Fruit fly (Drosophila melanogaster) whole organism, embryonic: Measurements from ENCODE around the gene CG10589.
A peak's percentile ranks its signal among the peaks of the same experiment; 100 is the strongest.

Experiments used
- ATbp ChIP-seq: fragments of 200-800 bp; sonication (Bioruptor generic); optimal IDR thresholded peaks from 2 replicates; lab custom pipeline; 2017; ENCODE audit warnings: missing biosample characterization, mild to moderate bottlenecking, missing genetic modification characterization, missing genetic modification reagents
- Ada2b ChIP-seq: fragments of 200-800 bp; sonication (Bioruptor generic); IDR thresholded peaks from 2 replicates; pipeline ENCODE4 v1.3.6; 2022; ENCODE audit warnings: missing biosample characterization, missing genetic modification characterization
- Aef1 ChIP-seq: fragments of 200-800 bp; sonication (Bioruptor generic); IDR thresholded peaks from 3 replicates; pipeline ENCODE4 v1.3.6; 2022; ENCODE audit warnings: missing biosample characterization, missing genetic modification characterization
- CG11093 ChIP-seq: fragments of 200-800 bp; sonication (Bioruptor generic); IDR thresholded peaks from 3 replicates; pipeline ENCODE4 v1.3.6; 2022; ENCODE audit warnings: missing biosample characterization, missing genetic modification characterization
- CG11398 ChIP-seq: fragments of 200-800 bp; sonication (Bioruptor generic); optimal IDR thresholded peaks from 2 replicates; lab custom pipeline; 2016; ENCODE audit warnings: missing biosample characterization, missing genetic modification characterization
- CG12769 ChIP-seq: fragments of 200-800 bp; sonication (Bioruptor generic); optimal IDR thresholded peaks from 2 replicates; lab custom pipeline; 2019; ENCODE audit warnings: missing biosample characterization, mild to moderate bottlenecking, missing genetic modification characterization, moderate library complexity
- CG13123 ChIP-seq: fragments of 200-800 bp; sonication (Bioruptor generic); optimal IDR thresholded peaks from 2 replicates; lab custom pipeline; 2016; ENCODE audit warnings: missing biosample characterization, missing genetic modification characterization
- CG1602 ChIP-seq: fragments of 200-800 bp; sonication (Bioruptor generic); optimal IDR thresholded peaks from 3 replicates; lab custom pipeline; 2016; ENCODE audit warnings: missing biosample characterization, missing genetic modification characterization
- CG16779 ChIP-seq: fragments of 200-800 bp; sonication (Bioruptor generic); IDR thresholded peaks from 2 replicates; pipeline ENCODE4 v1.3.6; 2022; ENCODE audit warnings: missing biosample characterization, missing genetic modification characterization
- CG17612 ChIP-seq: fragments of 200-800 bp; sonication (Bioruptor generic); IDR thresholded peaks from 2 replicates; pipeline ENCODE4 v1.3.6; 2022; ENCODE audit warnings: missing biosample characterization, missing genetic modification characterization
- CG17912 ChIP-seq: fragments of 200-800 bp; sonication (Bioruptor generic); optimal IDR thresholded peaks from 2 replicates; lab custom pipeline; 2018; ENCODE audit warnings: missing biosample characterization, mild to moderate bottlenecking, missing genetic modification characterization
- CG2712 ChIP-seq: fragments of 200-800 bp; optimal IDR thresholded peaks from 3 replicates; lab custom pipeline; 2019; ENCODE audit warnings: missing biosample characterization, mild to moderate bottlenecking, missing genetic modification characterization, moderate library complexity
- CG3065 ChIP-seq: fragments of 200-800 bp; sonication (Bioruptor generic); optimal IDR thresholded peaks from 2 replicates; lab custom pipeline; 2016; ENCODE audit warnings: missing biosample characterization, missing genetic modification characterization
- CG4617 ChIP-seq: fragments of 200-800 bp; sonication (Bioruptor generic); optimal IDR thresholded peaks from 3 replicates; lab custom pipeline; 2016; ENCODE audit warnings: missing biosample characterization, missing genetic modification characterization, borderline replicate concordance
- CG6765 ChIP-seq: fragments of 200-800 bp; sonication (Bioruptor generic); optimal IDR thresholded peaks from 3 replicates; lab custom pipeline; 2017; ENCODE audit warnings: missing biosample characterization, mild to moderate bottlenecking, missing genetic modification characterization
- CG7786 ChIP-seq: fragments of 200-800 bp; sonication (Bioruptor generic); optimal IDR thresholded peaks from 2 replicates; lab custom pipeline; 2016; ENCODE audit warnings: missing biosample characterization, missing genetic modification characterization
- CG9727 ChIP-seq: fragments of 200-800 bp; sonication (Bioruptor generic); optimal IDR thresholded peaks from 3 replicates; lab custom pipeline; 2017; ENCODE audit warnings: missing biosample characterization, mild to moderate bottlenecking, missing genetic modification characterization
- CG9817 ChIP-seq: fragments of 200-800 bp; sonication (Bioruptor generic); optimal IDR thresholded peaks from 2 replicates; lab custom pipeline; 2018; ENCODE audit warnings: missing biosample characterization, mild to moderate bottlenecking, missing genetic modification characterization, moderate library complexity
- CoRest ChIP-seq: fragments of 200-800 bp; sonication (Bioruptor generic); optimal IDR thresholded peaks from 3 replicates; lab custom pipeline; 2018; ENCODE audit warnings: missing biosample characterization, mild to moderate bottlenecking, missing genetic modification characterization, moderate library complexity
- Dad ChIP-seq: fragments of 200-800 bp; sonication (Bioruptor generic); optimal IDR thresholded peaks from 3 replicates; lab custom pipeline; 2016; ENCODE audit warnings: missing biosample characterization, missing genetic modification characterization
- Dbx ChIP-seq: fragments of 200-800 bp; sonication (Bioruptor generic); IDR thresholded peaks from 3 replicates; pipeline ENCODE4 v1.3.6; 2022; ENCODE audit warnings: missing biosample characterization, missing genetic modification characterization
- Deaf1 ChIP-seq: fragments of 200-800 bp; optimal IDR thresholded peaks from 3 replicates; lab custom pipeline; 2019; ENCODE audit warnings: missing biosample characterization, mild to moderate bottlenecking, missing genetic modification characterization, moderate library complexity
- E2f2 ChIP-seq: fragments of 200-800 bp; sonication (Bioruptor generic); IDR thresholded peaks from 2 replicates; pipeline ENCODE4 v1.3.6; 2022; ENCODE audit warnings: missing biosample characterization, missing genetic modification characterization
- Hmr ChIP-seq: fragments of 200-800 bp; sonication (Bioruptor generic); optimal IDR thresholded peaks from 3 replicates; lab custom pipeline; 2017; ENCODE audit warnings: mild to moderate bottlenecking, missing biosample characterization, missing genetic modification reagents, missing genetic modification characterization
- Hr39 ChIP-seq: fragments of >200 bp; optimal IDR thresholded peaks from 2 replicates; lab custom pipeline; 2017
- MBD-R2 ChIP-seq: fragments of 200-800 bp; sonication (Bioruptor generic); IDR thresholded peaks from 2 replicates; pipeline ENCODE4 v1.3.6; 2022; ENCODE audit warnings: missing biosample characterization, missing genetic modification characterization
- Med ChIP-seq: fragments of 200-800 bp; sonication (Bioruptor generic); peaks from one replicate; lab custom pipeline; 2016; ENCODE audit warnings: missing biosample characterization, missing genetic modification characterization, mild to moderate bottlenecking, inconsistent platforms, moderate library complexity
- Mrtf ChIP-seq: fragments of 200-800 bp; sonication (Bioruptor generic); IDR thresholded peaks from 3 replicates; pipeline ENCODE4 v1.3.6; 2022; ENCODE audit warnings: missing biosample characterization, missing genetic modification characterization
- Neu2 ChIP-seq: fragments of 200-800 bp; sonication (Bioruptor generic); optimal IDR thresholded peaks from 3 replicates; lab custom pipeline; 2016; ENCODE audit warnings: missing biosample characterization, missing genetic modification characterization, borderline replicate concordance
- Poxn ChIP-seq: fragments of 200-800 bp; sonication (Bioruptor generic); IDR thresholded peaks from 2 replicates; pipeline ENCODE4 v1.3.6; 2022; ENCODE audit warnings: missing biosample characterization, missing genetic modification characterization
- Six4 ChIP-seq: fragments of 200-800 bp; sonication (Bioruptor generic); optimal IDR thresholded peaks from 2 replicates; lab custom pipeline; 2016; ENCODE audit warnings: missing biosample characterization, missing genetic modification characterization
- Sry-β ChIP-seq: fragments of 200-800 bp; sonication (Bioruptor generic); optimal IDR thresholded peaks from 2 replicates; lab custom pipeline; 2018; ENCODE audit warnings: missing biosample characterization, mild to moderate bottlenecking, missing genetic modification characterization, moderate library complexity
- ac ChIP-seq: fragments of 200-800 bp; sonication (Bioruptor generic); optimal IDR thresholded peaks from 3 replicates; lab custom pipeline; 2017; ENCODE audit warnings: missing biosample characterization, mild to moderate bottlenecking, missing genetic modification characterization
- al ChIP-seq: fragments of 200-800 bp; sonication (Bioruptor generic); IDR thresholded peaks from 2 replicates; pipeline ENCODE4 v1.3.6; 2022; ENCODE audit warnings: missing biosample characterization, missing genetic modification characterization
- amos ChIP-seq: fragments of 200-800 bp; sonication (Bioruptor generic); IDR thresholded peaks from 2 replicates; pipeline ENCODE4 v1.3.6; 2022; ENCODE audit warnings: missing biosample characterization, missing genetic modification characterization; ENCODE audit not compliant: partially characterized antibody
- chinmo ChIP-seq: fragments of 200-800 bp; sonication (Bioruptor generic); IDR thresholded peaks from 4 replicates; pipeline ENCODE4 v1.3.6; 2022; ENCODE audit warnings: missing biosample characterization, missing genetic modification characterization; ENCODE audit not compliant: partially characterized antibody
- danr ChIP-seq: fragments of 200-800 bp; sonication (Bioruptor generic); IDR thresholded peaks from 2 replicates; pipeline ENCODE4 v1.3.6; 2022; ENCODE audit warnings: missing biosample characterization, missing genetic modification characterization
- dmrt11E ChIP-seq: fragments of 200-800 bp; sonication (Bioruptor generic); optimal IDR thresholded peaks from 3 replicates; lab custom pipeline; 2018; ENCODE audit warnings: missing biosample characterization, mild to moderate bottlenecking, missing genetic modification characterization, moderate library complexity
- ems ChIP-seq: fragments of 200-800 bp; sonication (Bioruptor generic); optimal IDR thresholded peaks from 3 replicates; lab custom pipeline; 2016; ENCODE audit warnings: missing biosample characterization, missing genetic modification characterization
- gcm ChIP-seq: fragments of 200-800 bp; sonication (Bioruptor generic); optimal IDR thresholded peaks from 2 replicates; lab custom pipeline; 2019; ENCODE audit warnings: missing biosample characterization, mild to moderate bottlenecking, missing genetic modification characterization, moderate library complexity
- gt ChIP-seq: fragments of 200-800 bp; sonication (Bioruptor generic); IDR thresholded peaks from 2 replicates; pipeline ENCODE4 v1.3.6; 2022; ENCODE audit warnings: missing biosample characterization, missing genetic modification characterization
- hb ChIP-seq: fragments of 200-800 bp; sonication (Bioruptor generic); IDR thresholded peaks from 3 replicates; pipeline ENCODE4 v1.3.6; 2022; ENCODE audit warnings: missing biosample characterization, missing genetic modification characterization; ENCODE audit not compliant: partially characterized antibody
- hbn ChIP-seq: fragments of 200-800 bp; sonication (Bioruptor generic); IDR thresholded peaks from 2 replicates; pipeline ENCODE4 v1.3.6; 2022; ENCODE audit warnings: missing biosample characterization, missing genetic modification characterization; ENCODE audit not compliant: partially characterized antibody
- nau ChIP-seq: fragments of 200-800 bp; sonication (Bioruptor generic); optimal IDR thresholded peaks from 3 replicates; lab custom pipeline; 2017; ENCODE audit warnings: missing biosample characterization, mild to moderate bottlenecking, missing genetic modification characterization, missing genetic modification reagents
- org-1 ChIP-seq: fragments of 200-800 bp; sonication (Bioruptor generic); optimal IDR thresholded peaks from 2 replicates; lab custom pipeline; 2017; ENCODE audit warnings: missing biosample characterization, missing genetic modification characterization
- otp ChIP-seq: fragments of 200-800 bp; sonication (Bioruptor generic); IDR thresholded peaks from 3 replicates; pipeline ENCODE4, ENCODE4 v1.3.6; 2022; ENCODE audit warnings: missing biosample characterization, missing genetic modification characterization
- rib ChIP-seq: fragments of 200-800 bp; sonication (Bioruptor generic); IDR thresholded peaks from 2 replicates; pipeline ENCODE4 v1.3.6; 2022; ENCODE audit warnings: missing biosample characterization, missing genetic modification characterization
- sens ChIP-seq: fragments of 200-800 bp; sonication (Bioruptor generic); peaks from one replicate; lab custom pipeline; 2016; ENCODE audit warnings: missing biosample characterization, missing genetic modification characterization
- shn ChIP-seq: fragments of 200-800 bp; sonication (Bioruptor generic); optimal IDR thresholded peaks from 3 replicates; lab custom pipeline; 2016; ENCODE audit warnings: missing biosample characterization, missing genetic modification characterization
- sim ChIP-seq: fragments of 200-800 bp; sonication (Bioruptor generic); IDR thresholded peaks from 2 replicates; pipeline ENCODE4 v1.3.6; 2022; ENCODE audit warnings: missing biosample characterization, missing genetic modification characterization
- slp2 ChIP-seq: fragments of 200-800 bp; sonication (Bioruptor generic); optimal IDR thresholded peaks from 2 replicates; lab custom pipeline; 2016; ENCODE audit warnings: missing biosample characterization, missing genetic modification characterization
- usp ChIP-seq: fragments of >200 bp; optimal IDR thresholded peaks from 2 replicates; lab custom pipeline; 2017; ENCODE audit warnings: missing biosample characterization, missing genetic modification characterization
- zfh2 ChIP-seq: fragments of 200-800 bp; sonication (Bioruptor generic); optimal IDR thresholded peaks from 2 replicates; lab custom pipeline; 2016; ENCODE audit warnings: missing biosample characterization, missing genetic modification characterization

CG10589 gene

dm6 chr3L:20883969-20884368 lies 43.7 kb upstream of the CG10589 start (continued):
- TF ChIP-seq CG9727 (GFP tag; lab: Kevin White, UChicago) = no peak
- TF ChIP-seq Sry-β (GFP tag; lab: Kevin White, UChicago) = no peak
- TF ChIP-seq Med (GFP tag; lab: Kevin White, UChicago) = no peak
- no peak for TF ChIP-seq CG3065 (GFP tag; lab: Kevin White, UChicago)
- TF ChIP-seq E2f2 (GFP tag; lab: Robert Waterston, UW) = no peak
- TF ChIP-seq chinmo (GFP tag; lab: Robert Waterston, UW) = no peak
- no peak for TF ChIP-seq CG11398
- TF ChIP-seq org-1 (GFP tag; lab: Kevin White, UChicago) = no peak
- no peak for TF ChIP-seq ATbp (GFP tag; lab: Kevin White, UChicago)
- no peak for TF ChIP-seq slp2 (GFP tag; lab: Kevin White, UChicago)
- no peak for TF ChIP-seq hbn (GFP tag; lab: Robert Waterston, UW)
- no peak for TF ChIP-seq Mrtf (GFP tag; lab: Robert Waterston, UW)
- TF ChIP-seq CG2712 (tag; lab: Kevin White, UChicago) = no peak
- no peak for TF ChIP-seq Six4 (GFP tag; lab: Kevin White, UChicago)
- no peak for TF ChIP-seq CoRest (tag; lab: Kevin White, UChicago)
- 0 out of 3 replicates have a peak, but pooled peaks have one; percentile 38 for TF ChIP-seq Dbx (GFP tag; lab: Robert Waterston, UW)
- TF ChIP-seq CG4617 (GFP tag; lab: Kevin White, UChicago) = no peak
- TF ChIP-seq gcm = no peak
- TF ChIP-seq shn (GFP tag; lab: Kevin White, UChicago) = no peak
- no peak for TF ChIP-seq CG12769 (tag; lab: Kevin White, UChicago)
- TF ChIP-seq Deaf1 = no peak
- TF ChIP-seq hb (GFP tag; lab: Robert Waterston, UW) = no peak
- TF ChIP-seq MBD-R2 (GFP tag; lab: Robert Waterston, UW) = no peak
- no peak for TF ChIP-seq CG6765 (GFP tag; lab: Kevin White, UChicago)
- peak; percentile 16 for TF ChIP-seq Hmr (GFP tag; lab: Kevin White, UChicago)
- TF ChIP-seq usp (GFP tag; lab: Kevin White, UChicago) = no peak
- TF ChIP-seq otp (GFP tag; lab: Robert Waterston, UW) = no peak
- TF ChIP-seq ems = no peak
- TF ChIP-seq CG11093 (GFP tag; lab: Robert Waterston, UW) = no peak
- TF ChIP-seq zfh2 (GFP tag; lab: Kevin White, UChicago) = no peak
- TF ChIP-seq amos = no peak
- TF ChIP-seq rib = no peak
- TF ChIP-seq CG7786 = no peak
- TF ChIP-seq Aef1 (GFP tag; lab: Robert Waterston, UW) = 0 out of 3 replicates have a peak, but pooled peaks have one; percentile 28
- 0 out of 2 replicates have a peak, but pooled peaks have one; percentile 20 for TF ChIP-seq Ada2b (GFP tag; lab: Robert Waterston, UW)
- TF ChIP-seq ac = no peak
- no peak for TF ChIP-seq dmrt11E (tag; lab: Kevin White, UChicago)
- TF ChIP-seq Poxn (GFP tag; lab: Robert Waterston, UW) = no peak
- TF ChIP-seq Neu2 (GFP tag; lab: Kevin White, UChicago) = no peak
- TF ChIP-seq CG13123 (GFP tag; lab: Kevin White, UChicago) = no peak
- no peak for TF ChIP-seq nau (GFP tag; lab: Kevin White, UChicago)
- TF ChIP-seq CG9817 (tag; lab: Kevin White, UChicago) = peak; percentile 36
- TF ChIP-seq sens (GFP tag; lab: Kevin White, UChicago) = peak; percentile 41
- no peak for TF ChIP-seq Dad (GFP tag; lab: Kevin White, UChicago)
- TF ChIP-seq sim = no peak
- no peak for TF ChIP-seq CG1602
- no peak for TF ChIP-seq CG17912 (GFP tag; lab: Kevin White, UChicago)
- TF ChIP-seq Hr39 (lab: Kevin White, UChicago) = no peak
- TF ChIP-seq CG16779 (GFP tag; lab: Robert Waterston, UW) = no peak
- TF ChIP-seq gt (GFP tag; lab: Robert Waterston, UW) = no peak
- TF ChIP-seq danr (GFP tag; lab: Robert Waterston, UW) = no peak
- TF ChIP-seq al (GFP tag; lab: Robert Waterston, UW) = no peak
- no peak for TF ChIP-seq CG17612 (GFP tag; lab: Robert Waterston, UW)
